Fruit fly (Drosophila melanogaster): ENCODE results near the gene CG17075.
A peak's percentile ranks its signal among the peaks of the same experiment; 100 is the strongest.

CG17075 gene

dm6 chr2L:221939-222489, 45.3 kb downstream of the CG17075 start (continued):
- TF ChIP-seq sim (GFP tag; IDR thresholded peaks at IDR 0.05) (no peak), tx (GFP tag; optimal IDR thresholded peaks at IDR 0.05) (no peak), CG16813 (GFP tag; IDR thresholded peaks at IDR 0.05; ENCODE audit: partially characterized antibody) (no peak; the same call in 2 of the 3 replicates), tll (GFP tag; optimal IDR thresholded peaks at IDR 0.05) (peak in 1 of 2 experiments; percentile 93), fd96Cb (tag; optimal IDR thresholded peaks at IDR 0.05) (no peak), amos (GFP tag; IDR thresholded peaks at IDR 0.05; ENCODE audit: partially characterized antibody) (no peak), chinmo (GFP tag; IDR thresholded peaks at IDR 0.05; ENCODE audit: partially characterized antibody) (peak; percentile 97), sob (GFP tag; IDR thresholded peaks at IDR 0.05) (peak; percentile 45; the same call in 1 of the 2 replicates), p53 (GFP tag; optimal IDR thresholded peaks at IDR 0.05) (no peak), lab (GFP tag; optimal IDR thresholded peaks at IDR 0.05) (peak; percentile 30), Deaf1 (tag; optimal IDR thresholded peaks at IDR 0.05) (peak; percentile 82), Tbp (GFP tag; optimal IDR thresholded peaks at IDR 0.05) (no peak), MESR4 (GFP tag; optimal IDR thresholded peaks at IDR 0.05) (no peak), Myb (GFP tag; optimal IDR thresholded peaks at IDR 0.05) (no peak), MTF-1 (GFP tag; optimal IDR thresholded peaks at IDR 0.05; ENCODE audit: borderline replicate concordance) (no peak), Camta (GFP tag; optimal IDR thresholded peaks at IDR 0.05) (peak; percentile 0), CG13123 (GFP tag; optimal IDR thresholded peaks at IDR 0.05) (no peak), CG13296 (GFP tag; optimal IDR thresholded peaks at IDR 0.05) (peak; percentile 12), Xrp1 (GFP tag; IDR thresholded peaks at IDR 0.05) (peak; percentile 59), pros (GFP tag; optimal IDR thresholded peaks at IDR 0.05) (peak; percentile 100), Six4 (GFP tag; optimal IDR thresholded peaks at IDR 0.05) (no peak), CG4424 (GFP tag; optimal IDR thresholded peaks at IDR 0.05) (no peak), CG1024 (GFP tag; IDR thresholded peaks at IDR 0.05) (peak; percentile 39; the same call in 1 of the 2 replicates), CG30431 (GFP tag; optimal IDR thresholded peaks at IDR 0.05) (no peak), pzg (GFP tag; optimal IDR thresholded peaks at IDR 0.05) (no peak), CG1647 (GFP tag; optimal IDR thresholded peaks at IDR 0.05) (no peak), Fer3 (tag; optimal IDR thresholded peaks at IDR 0.05) (no peak), mirr (GFP tag; optimal IDR thresholded peaks at IDR 0.05) (peak; percentile 9), Fer2 (tag; optimal IDR thresholded peaks at IDR 0.05) (no peak), btn (GFP tag; optimal IDR thresholded peaks at IDR 0.05) (no peak), CG17912 (GFP tag; optimal IDR thresholded peaks at IDR 0.05) (peak; percentile 16), her (GFP tag; optimal IDR thresholded peaks at IDR 0.05) (peak; percentile 26), gro (GFP tag; optimal IDR thresholded peaks at IDR 0.05) (peak; percentile 67), eyg (GFP tag; optimal IDR thresholded peaks at IDR 0.05) (peak; percentile 4), ci (GFP tag; IDR thresholded peaks at IDR 0.05) (peak; percentile 40; the same call in 2 of the 3 replicates), HLH54F (GFP tag; optimal IDR thresholded peaks at IDR 0.05) (no peak), gsb (GFP tag; IDR thresholded peaks at IDR 0.05) (0 out of 2 replicates have a peak, but pooled peaks have one; percentile 11), repo (GFP tag; optimal IDR thresholded peaks at IDR 0.05) (peak; percentile 43), gsb-n (tag; optimal IDR thresholded peaks at IDR 0.05) (peak; percentile 20), CG10147 (GFP tag; optimal IDR thresholded peaks at IDR 0.05) (no peak), slbo (GFP tag; IDR thresholded peaks at IDR 0.05) (0 out of 2 replicates have a peak, but pooled peaks have one; percentile 29), CG4360 (GFP tag; IDR thresholded peaks at IDR 0.05) (peak; percentile 29; the same call in 1 of the 2 replicates), chm (GFP tag; IDR thresholded peaks at IDR 0.05) (peak; percentile 25), crol (GFP tag; IDR thresholded peaks at IDR 0.05) (peak; percentile 92), NC2α (GFP tag; optimal IDR thresholded peaks at IDR 0.05) (peak; percentile 12), Hr3 (GFP tag; optimal IDR thresholded peaks at IDR 0.05) (no peak), CG7745 (tag; optimal IDR thresholded peaks at IDR 0.05) (no peak), CG10543 (GFP tag; optimal IDR thresholded peaks at IDR 0.05) (peak; percentile 65), CG1832 (GFP tag; optimal IDR thresholded peaks at IDR 0.05) (peak; percentile 44), CG12769 (tag; optimal IDR thresholded peaks at IDR 0.05) (no peak)
